Worm (Caenorhabditis elegans) whole organism, L4 larva: ENCODE measurements around the gene ergi-3.

ENCODE experiments used
- D1046.2 ChIP-seq: fragments of 200-800 bp; sonication (Bioruptor generic); IDR thresholded peaks from 2 replicates; pipeline ENCODE4 v1.3.6; 2022; ENCODE audit warnings: missing genetic modification characterization, missing compliant biosample characterization
- dve-1 ChIP-seq: sonication (generic microtip); optimal IDR thresholded peaks from 2 replicates; lab custom pipeline; 2017; ENCODE audit warnings: antibody characterized with exemption, mild to moderate bottlenecking, missing genetic modification characterization, missing compliant biosample characterization; ENCODE audit not compliant: insufficient read depth
- lin-15B ChIP-seq: fragments of 150-350 bp; sonication (generic microtip); optimal IDR thresholded peaks from 3 replicates; lab custom pipeline; 2014; ENCODE audit warnings: missing biosample characterization, missing genetic modification characterization
- sdz-12 ChIP-seq: fragments of 200-800 bp; sonication (Bioruptor generic); optimal IDR thresholded peaks from 2 replicates; lab custom pipeline; 2018; ENCODE audit warnings: mild to moderate bottlenecking, missing genetic modification characterization, missing compliant biosample characterization
- unc-39 ChIP-seq: sonication (generic microtip); optimal IDR thresholded peaks from 2 replicates; lab custom pipeline; 2017; ENCODE audit warnings: missing biosample characterization, missing genetic modification characterization

DNA sequence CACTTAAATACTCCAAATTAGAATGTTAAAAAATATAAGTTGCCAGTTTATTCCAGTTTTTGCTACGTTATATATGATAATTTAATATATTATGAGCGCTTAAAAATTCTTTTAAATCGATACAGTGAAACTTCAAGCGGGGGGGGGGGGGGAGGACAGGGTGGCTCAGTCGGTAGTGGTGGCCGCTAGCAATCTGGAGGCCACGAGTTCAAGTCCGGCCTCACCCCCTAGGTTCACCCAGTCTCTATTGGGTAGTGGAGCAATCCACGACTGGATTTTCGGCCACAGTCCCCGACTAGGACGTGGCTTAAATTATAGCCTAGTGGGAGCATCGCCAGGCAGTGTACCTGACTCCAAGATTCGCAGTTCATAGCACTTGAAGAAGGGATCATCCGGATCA is 4.4 kb upstream of the ergi-3 start:
- no peak for TF ChIP-seq unc-39 (tag; lab: Kevin White, UChicago)
- TF ChIP-seq dve-1 (tag; lab: Kevin White, UChicago), result no peak
- TF ChIP-seq sdz-12, result no peak
- no peak for TF ChIP-seq D1046.2 (GFP tag; lab: Robert Waterston, UW)
- no peak for TF ChIP-seq lin-15B (tag; lab: Kevin White, UChicago)
